Worm (Caenorhabditis elegans) whole organism, midembryonic: ENCODE measurements around the gene F13D12.5.
"Not testable (repeated sequence)": the region's sequence is repeated elsewhere in the genome, so short reads cannot be mapped to it uniquely, and the experiment has no call there.

Experiments
- T22C8.4 ChIP-seq: fragments of 200-800 bp; sonication (Bioruptor generic); IDR thresholded peaks from 2 replicates; pipeline ENCODE4 v1.3.6; 2022; ENCODE audit warnings: missing genetic modification characterization, missing compliant biosample characterization
- cog-1 ChIP-seq: sonication (generic microtip); optimal IDR thresholded peaks from 2 replicates; lab custom pipeline; 2016; ENCODE audit warnings: missing genetic modification characterization, missing compliant biosample characterization
- flt-1 ChIP-seq: fragments of 200-800 bp; sonication (Bioruptor generic); IDR thresholded peaks from 2 replicates; pipeline ENCODE4 v1.3.6; 2022; ENCODE audit warnings: missing genetic modification characterization, missing compliant biosample characterization
- klf-2 ChIP-seq: fragments of 200-800 bp; sonication (Bioruptor generic); conservative IDR thresholded peaks from 2 replicates; pipeline ENCODE4 v1.3.6; 2022; ENCODE audit warnings: missing genetic modification reagents, missing genetic modification characterization, missing compliant biosample characterization
- med-1 ChIP-seq: sonication (generic microtip); optimal IDR thresholded peaks from 2 replicates; lab custom pipeline; 2017; ENCODE audit warnings: missing genetic modification characterization, mild to moderate bottlenecking, missing compliant biosample characterization, antibody characterized with exemption, missing genetic modification reagents; ENCODE audit not compliant: insufficient read depth
- ref-1 ChIP-seq: fragments of 200-800 bp; sonication (Bioruptor generic); conservative IDR thresholded peaks from 2 replicates; pipeline ENCODE4 v1.3.6; 2022; ENCODE audit warnings: missing genetic modification reagents, missing genetic modification characterization, missing compliant biosample characterization
- tab-1 ChIP-seq: fragments of 200-800 bp; sonication (Bioruptor generic); IDR thresholded peaks from 2 replicates; pipeline ENCODE4 v1.3.6; 2022; ENCODE audit warnings: missing genetic modification characterization, missing compliant biosample characterization
- ztf-23 ChIP-seq: fragments of 200-800 bp; sonication (Bioruptor generic); IDR thresholded peaks from 2 replicates; pipeline ENCODE4 v1.3.6; 2022; ENCODE audit warnings: missing genetic modification reagents, missing genetic modification characterization, missing compliant biosample characterization
- ztf-29 ChIP-seq: fragments of 200-800 bp; sonication (Bioruptor generic); IDR thresholded peaks from 2 replicates; pipeline ENCODE4 v1.3.6; 2022; ENCODE audit warnings: missing genetic modification reagents, missing genetic modification characterization, missing compliant biosample characterization

The F13D12.5 gene

ce11 chrII:11726470-11727106, at the start of gene F13D12.5:
F13D12.5 (plus strand) TSS chrII:11726814.
- no peak for TF ChIP-seq klf-2
- TF ChIP-seq flt-1 (GFP tag; lab: Robert Waterston, UW), result no peak
- no peak for TF ChIP-seq ref-1 (GFP tag; lab: Robert Waterston, UW)
- TF ChIP-seq cog-1 (tag; lab: Kevin White, UChicago), result no peak
- no peak for TF ChIP-seq ztf-29 (GFP tag; lab: Robert Waterston, UW)
- TF ChIP-seq ztf-23, result no peak
- TF ChIP-seq tab-1 (GFP tag; lab: Robert Waterston, UW), result no peak
- no peak for TF ChIP-seq med-1 (GFP tag; lab: Kevin White, UChicago)
- TF ChIP-seq T22C8.4 (GFP tag; lab: Robert Waterston, UW), result no peak

ce11 chrII:11680220-11680619, 46.4 kb upstream of the F13D12.5 start:
- no peak for TF ChIP-seq T22C8.4 (GFP tag; lab: Robert Waterston, UW)
- no peak for TF ChIP-seq ztf-29 (GFP tag; lab: Robert Waterston, UW)
- TF ChIP-seq med-1 (GFP tag; lab: Kevin White, UChicago), result no peak

ce11 chrII:11681136-11681824, 45.3 kb upstream of the F13D12.5 start, which contains the start of the genes sfxn-1.4 and C47D12.4:
sfxn-1.4 (minus strand) TSS chrII:11681236.
C47D12.4 (plus strand) TSS chrII:11681774.
- TF ChIP-seq T22C8.4 (GFP tag; lab: Robert Waterston, UW) (0 out of 2 replicates have a peak, but pooled peaks have one; percentile 18), ref-1 (GFP tag; lab: Robert Waterston, UW) (no peak)

- no peak for TF ChIP-seq ref-1 (GFP tag; lab: Robert Waterston, UW)
- TF ChIP-seq cog-1 (tag; lab: Kevin White, UChicago), result no peak
- TF ChIP-seq med-1 (GFP tag; lab: Kevin White, UChicago), result no peak
- no peak for TF ChIP-seq ztf-29 (GFP tag; lab: Robert Waterston, UW)
- no peak for TF ChIP-seq ztf-23
- no peak for TF ChIP-seq tab-1 (GFP tag; lab: Robert Waterston, UW)
- no peak for TF ChIP-seq T22C8.4 (GFP tag; lab: Robert Waterston, UW)
- TF ChIP-seq klf-2, result no peak
- no peak for TF ChIP-seq flt-1 (GFP tag; lab: Robert Waterston, UW)
Measured at ce11 chrII:11685177-11685576, 41.4 kb upstream of the F13D12.5 start, which contains the start of gene C47D12.5. C47D12.5 (minus strand) TSS chrII:11685277.

ce11 chrII:11688011-11688410, 38.6 kb upstream of the F13D12.5 start:
- no peak for TF ChIP-seq T22C8.4 (GFP tag; lab: Robert Waterston, UW)
- TF ChIP-seq tab-1 (GFP tag; lab: Robert Waterston, UW), result no peak
- no peak for TF ChIP-seq flt-1 (GFP tag; lab: Robert Waterston, UW)
- TF ChIP-seq ztf-29 (GFP tag; lab: Robert Waterston, UW), result no peak

- TF ChIP-seq ztf-23 (no peak), klf-2 (no peak)
Measured at ce11 chrII:11688643-11689042, 38.0 kb upstream of the F13D12.5 start, which contains the start of gene kel-1. kel-1 (plus strand) TSS chrII:11688943.

- no peak for TF ChIP-seq tab-1 (GFP tag; lab: Robert Waterston, UW)
- no peak for TF ChIP-seq med-1 (GFP tag; lab: Kevin White, UChicago)
- TF ChIP-seq ztf-29 (GFP tag; lab: Robert Waterston, UW), result no peak
Measured at ce11 chrII:11689941-11690340, 36.7 kb upstream of the F13D12.5 start.

ce11 chrII:11690868-11691267, 35.7 kb upstream of the F13D12.5 start:
- TF ChIP-seq flt-1 (GFP tag; lab: Robert Waterston, UW) (no peak), cog-1 (tag; lab: Kevin White, UChicago) (no peak), ztf-23 (no peak), ref-1 (GFP tag; lab: Robert Waterston, UW) (no peak), ztf-29 (GFP tag; lab: Robert Waterston, UW) (no peak), T22C8.4 (GFP tag; lab: Robert Waterston, UW) (no peak), klf-2 (no peak), med-1 (GFP tag; lab: Kevin White, UChicago) (no peak), tab-1 (GFP tag; lab: Robert Waterston, UW) (no peak)

ce11 chrII:11694432-11694831, 32.2 kb upstream of the F13D12.5 start:
- TF ChIP-seq klf-2 (no peak), tab-1 (GFP tag; lab: Robert Waterston, UW) (no peak), ztf-23 (peak; percentile 66; the same call in 1 of the 2 replicates)

- TF ChIP-seq ztf-23; klf-2; T22C8.4 (GFP tag; lab: Robert Waterston, UW): not testable (repeated sequence)
Measured at ce11 chrII:11695161-11695944, 31.3 kb upstream of the F13D12.5 start, which contains the start of gene tars-1. tars-1 (minus strand) TSS chrII:11695657.
